Fruit fly (Drosophila melanogaster): ENCODE measurements around the gene CG34238.

CG34238 gene

dm6 chr3L:10626199-10626598 is at the start of gene CG34238:
CG34238 (plus strand) TSS chr3L:10626499.
- TF ChIP-seq CG1620 (GFP tag; optimal IDR thresholded peaks at IDR 0.05) = no peak
- no peak for TF ChIP-seq Crg-1 (GFP tag; optimal IDR thresholded peaks at IDR 0.05)
- no peak for TF ChIP-seq bab1 (GFP tag; optimal IDR thresholded peaks at IDR 0.05)
- no peak for TF ChIP-seq toe (GFP tag; optimal IDR thresholded peaks at IDR 0.05)
- TF ChIP-seq Mnt (GFP tag; optimal IDR thresholded peaks at IDR 0.05) = no peak
- TF ChIP-seq CG12768 (GFP tag; optimal IDR thresholded peaks at IDR 0.05) = no peak
- TF ChIP-seq CG14711 (tag; optimal IDR thresholded peaks at IDR 0.05) = no peak
- no peak for TF ChIP-seq CG5204 (GFP tag; optimal IDR thresholded peaks at IDR 0.05)
- TF ChIP-seq CG7045 (GFP tag; optimal IDR thresholded peaks at IDR 0.05) = no peak
- no peak for TF ChIP-seq kay (GFP tag; ENCODE audit: borderline replicate concordance)
- no peak for TF ChIP-seq Clk (GFP tag; optimal IDR thresholded peaks at IDR 0.05)
- no peak for TF ChIP-seq cnc (optimal IDR thresholded peaks at IDR 0.05)
- no peak for TF ChIP-seq CG7101 (tag; optimal IDR thresholded peaks at IDR 0.05)
- TF ChIP-seq ovo (GFP tag; optimal IDR thresholded peaks at IDR 0.05) = no peak
- TF ChIP-seq pad (GFP tag; optimal IDR thresholded peaks at IDR 0.05) = no peak

- no peak for TF ChIP-seq Clk (GFP tag; optimal IDR thresholded peaks at IDR 0.05)
- no peak for TF ChIP-seq Crg-1 (GFP tag; optimal IDR thresholded peaks at IDR 0.05)
- no peak for TF ChIP-seq toe (GFP tag; optimal IDR thresholded peaks at IDR 0.05)
- TF ChIP-seq Mnt (GFP tag; optimal IDR thresholded peaks at IDR 0.05) = no peak
- TF ChIP-seq CG7045 (GFP tag; optimal IDR thresholded peaks at IDR 0.05) = no peak
- no peak for TF ChIP-seq cic (GFP tag; optimal IDR thresholded peaks at IDR 0.05)
- TF ChIP-seq CG33017 (tag; optimal IDR thresholded peaks at IDR 0.05) = no peak
- TF ChIP-seq CG14711 (tag; optimal IDR thresholded peaks at IDR 0.05) = no peak
- no peak for TF ChIP-seq CG11617 (GFP tag; optimal IDR thresholded peaks at IDR 0.05)
- TF ChIP-seq ovo (GFP tag; optimal IDR thresholded peaks at IDR 0.05) = no peak
- no peak for TF ChIP-seq CG5204 (GFP tag; optimal IDR thresholded peaks at IDR 0.05)
These were observed 44.5 kb upstream of the CG34238 start for dm6 chr3L:10581688-10582288.

- TF ChIP-seq toe (GFP tag; optimal IDR thresholded peaks at IDR 0.05) (no peak), CG7101 (tag; optimal IDR thresholded peaks at IDR 0.05) (no peak), Clk (GFP tag; optimal IDR thresholded peaks at IDR 0.05) (no peak), Hr96 (GFP tag; optimal IDR thresholded peaks at IDR 0.05) (no peak), Crg-1 (GFP tag; optimal IDR thresholded peaks at IDR 0.05) (no peak), CG5204 (GFP tag; optimal IDR thresholded peaks at IDR 0.05) (no peak), bab1 (GFP tag; optimal IDR thresholded peaks at IDR 0.05) (no peak), pad (GFP tag; optimal IDR thresholded peaks at IDR 0.05) (no peak), ovo (GFP tag; optimal IDR thresholded peaks at IDR 0.05) (no peak), kay (GFP tag; ENCODE audit: borderline replicate concordance) (no peak), CG1620 (GFP tag; optimal IDR thresholded peaks at IDR 0.05) (no peak), CG33017 (tag; optimal IDR thresholded peaks at IDR 0.05) (no peak), CG11617 (GFP tag; optimal IDR thresholded peaks at IDR 0.05) (no peak), cic (GFP tag; optimal IDR thresholded peaks at IDR 0.05) (no peak), CG12768 (GFP tag; optimal IDR thresholded peaks at IDR 0.05) (no peak), CG7045 (GFP tag; optimal IDR thresholded peaks at IDR 0.05) (no peak), Mnt (GFP tag; optimal IDR thresholded peaks at IDR 0.05) (no peak)
These were observed 41.3 kb upstream of the CG34238 start for dm6 chr3L:10584965-10585364.

dm6 chr3L:10599512-10599911 is 26.8 kb upstream of the CG34238 start:
- no peak for TF ChIP-seq CG7045 (GFP tag; optimal IDR thresholded peaks at IDR 0.05)
- TF ChIP-seq Mnt (GFP tag; optimal IDR thresholded peaks at IDR 0.05) = no peak
- TF ChIP-seq toe (GFP tag; optimal IDR thresholded peaks at IDR 0.05) = no peak
- no peak for TF ChIP-seq cnc (optimal IDR thresholded peaks at IDR 0.05)
- no peak for TF ChIP-seq pad (GFP tag; optimal IDR thresholded peaks at IDR 0.05)
- TF ChIP-seq Crg-1 (GFP tag; optimal IDR thresholded peaks at IDR 0.05) = no peak
- no peak for TF ChIP-seq CG11617 (GFP tag; optimal IDR thresholded peaks at IDR 0.05)
- TF ChIP-seq CG14711 (tag; optimal IDR thresholded peaks at IDR 0.05) = no peak
- no peak for TF ChIP-seq cic (GFP tag; optimal IDR thresholded peaks at IDR 0.05)
- no peak for TF ChIP-seq CG7101 (tag; optimal IDR thresholded peaks at IDR 0.05)
- TF ChIP-seq tj (GFP tag; optimal IDR thresholded peaks at IDR 0.05) = no peak
- TF ChIP-seq Hr96 (GFP tag; optimal IDR thresholded peaks at IDR 0.05) = no peak
- no peak for TF ChIP-seq ovo (GFP tag; optimal IDR thresholded peaks at IDR 0.05)

- TF ChIP-seq CG11617 (GFP tag; optimal IDR thresholded peaks at IDR 0.05) (no peak), bab1 (GFP tag; optimal IDR thresholded peaks at IDR 0.05) (no peak), CG5204 (GFP tag; optimal IDR thresholded peaks at IDR 0.05) (no peak), CG14711 (tag; optimal IDR thresholded peaks at IDR 0.05) (no peak)
These were observed 2.8 kb upstream of the CG34238 start, which contains the start of gene CG42521 for dm6 chr3L:10623476-10623875. CG42521 (minus strand) TSS chr3L:10623576.

- TF ChIP-seq Hr96 (GFP tag; optimal IDR thresholded peaks at IDR 0.05) (no peak), pad (GFP tag; optimal IDR thresholded peaks at IDR 0.05) (no peak), CG12768 (GFP tag; optimal IDR thresholded peaks at IDR 0.05) (no peak), CG7045 (GFP tag; optimal IDR thresholded peaks at IDR 0.05) (no peak), Clk (GFP tag; optimal IDR thresholded peaks at IDR 0.05) (no peak)
These were observed 800 bp upstream of the CG34238 start, which contains the start of gene CG43127 for dm6 chr3L:10625499-10625898. CG43127 (minus strand) TSS chr3L:10625599.

dm6 chr3L:10628384-10628783 is 2.1 kb downstream of the CG34238 start, which contains the start of gene CG14151:
CG14151 (minus strand) TSS chr3L:10628484.
- no peak for TF ChIP-seq Clk (GFP tag; optimal IDR thresholded peaks at IDR 0.05)
- no peak for TF ChIP-seq CG33017 (tag; optimal IDR thresholded peaks at IDR 0.05)
- TF ChIP-seq CG1620 (GFP tag; optimal IDR thresholded peaks at IDR 0.05) = no peak
- TF ChIP-seq cnc (optimal IDR thresholded peaks at IDR 0.05) = no peak
- TF ChIP-seq pad (GFP tag; optimal IDR thresholded peaks at IDR 0.05) = no peak
- no peak for TF ChIP-seq toe (GFP tag; optimal IDR thresholded peaks at IDR 0.05)
- no peak for TF ChIP-seq tj (GFP tag; optimal IDR thresholded peaks at IDR 0.05)
- TF ChIP-seq CG7101 (tag; optimal IDR thresholded peaks at IDR 0.05) = no peak
- TF ChIP-seq CG12768 (GFP tag; optimal IDR thresholded peaks at IDR 0.05) = no peak
- no peak for TF ChIP-seq bab1 (GFP tag; optimal IDR thresholded peaks at IDR 0.05)
- no peak for TF ChIP-seq CG5204 (GFP tag; optimal IDR thresholded peaks at IDR 0.05)
- no peak for TF ChIP-seq Crg-1 (GFP tag; optimal IDR thresholded peaks at IDR 0.05)
- no peak for TF ChIP-seq ovo (GFP tag; optimal IDR thresholded peaks at IDR 0.05)

All from whole organism, adult.